Worm (Caenorhabditis elegans) whole organism, early embryonic: ENCODE results near the gene F58A3.3.

Experiments used
- ama-1 ChIP-seq: fragments of 150-350 bp; optimal IDR thresholded peaks from 2 replicates; lab custom pipeline; 2014
- hmg-4 ChIP-seq: fragments of 200-800 bp; sonication (Bioruptor generic); optimal IDR thresholded peaks from 2 replicates; lab custom pipeline; 2018; ENCODE audit warnings: mild to moderate bottlenecking, missing genetic modification characterization, missing compliant biosample characterization
- sea-1 ChIP-seq: fragments of 200-800 bp; sonication (Bioruptor generic); conservative IDR thresholded peaks from 2 replicates; pipeline ENCODE4 v1.3.6; 2022; ENCODE audit warnings: missing genetic modification characterization, missing compliant biosample characterization
- tbx-37 ChIP-seq: fragments of 200-800 bp; sonication (Bioruptor generic); conservative IDR thresholded peaks from 2 replicates; pipeline ENCODE4 v1.3.6; 2022; ENCODE audit warnings: missing genetic modification reagents, missing genetic modification characterization, missing compliant biosample characterization

DNA sequence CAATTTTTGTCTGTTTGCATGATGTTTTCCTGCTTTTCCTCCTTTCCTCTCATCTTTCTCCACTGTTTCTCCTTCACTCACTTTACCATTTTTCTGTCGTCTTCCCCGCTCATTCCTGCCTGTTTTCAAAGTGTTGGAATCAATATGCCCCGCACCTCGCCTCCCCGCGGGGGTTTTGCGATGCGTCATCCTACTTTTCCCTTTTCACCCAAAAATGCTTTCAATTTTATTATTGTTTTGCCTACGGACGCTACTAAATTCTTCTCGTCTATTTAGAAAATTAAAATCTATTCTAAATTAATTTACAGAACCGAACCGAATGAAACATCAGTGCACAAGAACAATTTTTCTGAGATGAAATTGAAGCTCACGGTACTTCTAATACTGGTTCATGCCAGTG lies 20.3 kb upstream of the F58A3.3 start, which contains the start of gene ver-3:
- TF ChIP-seq ama-1 (lab: Kevin White, UChicago) (no peak), sea-1 (GFP tag; lab: Robert Waterston, UW) (no peak), hmg-4 (GFP tag; lab: Kevin White, UChicago) (no peak), tbx-37 (GFP tag; lab: Robert Waterston, UW) (no peak)
